Worm (Caenorhabditis elegans): ENCODE data around the gene Y1A5A.1.

- no peak for TF ChIP-seq ztf-29 (GFP tag; IDR thresholded peaks at IDR 0.05)
- TF ChIP-seq flt-1 (GFP tag; IDR thresholded peaks at IDR 0.05), result no peak
- no peak for TF ChIP-seq ztf-23 (GFP tag; IDR thresholded peaks at IDR 0.05)
- no peak for TF ChIP-seq ref-1 (GFP tag; conservative IDR thresholded peaks at IDR 0.05)
- no peak for TF ChIP-seq klf-2 (GFP tag; conservative IDR thresholded peaks at IDR 0.05)
- TF ChIP-seq tab-1 (GFP tag; IDR thresholded peaks at IDR 0.05), result no peak
- TF ChIP-seq cog-1 (tag; optimal IDR thresholded peaks at IDR 0.05), result no peak
- TF ChIP-seq T22C8.4 (GFP tag; IDR thresholded peaks at IDR 0.05), result no peak
Measured at ce11 chrIII:4013061-4013460, 26.6 kb upstream of the Y1A5A.1 start.
